Worm (Caenorhabditis elegans): Measurements from ENCODE around the gene C54D10.3.

- TF ChIP-seq nhr-77 (tag; optimal IDR thresholded peaks at IDR 0.05) (no peak), pha-4 (tag; optimal IDR thresholded peaks at IDR 0.05) (no peak)
Measured at ce11 chrV:12405929-12406328, 12.5 kb upstream of the C54D10.3 start, which contains the start of gene K01D12.10.
